Fruit fly (Drosophila melanogaster) whole organism, wandering third instar larva: ENCODE results near the gene CG42781.

Source experiments
- Abd-B ChIP-seq: fragments of >200 bp; optimal IDR thresholded peaks from 2 replicates; lab custom pipeline; 2017; ENCODE audit warnings: missing biosample characterization, missing genetic modification characterization
- CG32264 ChIP-seq: fragments of 200-800 bp; sonication (Bioruptor generic); optimal IDR thresholded peaks from 2 replicates; lab custom pipeline; 2016; ENCODE audit warnings: missing biosample characterization, missing genetic modification characterization
- Hr78 ChIP-seq: fragments of >200 bp; optimal IDR thresholded peaks from 2 replicates; lab custom pipeline; 2017; ENCODE audit warnings: missing biosample characterization, missing genetic modification characterization
- OdsH ChIP-seq: fragments of 200-800 bp; sonication (Bioruptor generic); optimal IDR thresholded peaks from 2 replicates; lab custom pipeline; 2016; ENCODE audit warnings: missing biosample characterization, mild to moderate bottlenecking, missing genetic modification characterization
- br ChIP-seq: fragments of 200-800 bp; sonication (Bioruptor generic); optimal IDR thresholded peaks from 2 replicates; lab custom pipeline; 2016; ENCODE audit warnings: missing biosample characterization, missing genetic modification characterization
- fru ChIP-seq: fragments of 200-800 bp; sonication (Bioruptor generic); optimal IDR thresholded peaks from 3 replicates; lab custom pipeline; 2016; ENCODE audit warnings: missing biosample characterization, mild to moderate bottlenecking, missing genetic modification characterization
- jim ChIP-seq: fragments of 175-275, 200-325 bp; sonication (Bioruptor generic); optimal IDR thresholded peaks from 2 replicates; lab custom pipeline; 2016; ENCODE audit warnings: missing biosample characterization, mild to moderate bottlenecking, missing genetic modification characterization
- lola ChIP-seq: fragments of >200 bp; optimal IDR thresholded peaks from 2 replicates; lab custom pipeline; 2017; ENCODE audit warnings: missing biosample characterization, missing genetic modification characterization
- psq ChIP-seq: fragments of 200-800 bp; sonication (Bioruptor generic); optimal IDR thresholded peaks from 3 replicates; lab custom pipeline; 2017; ENCODE audit warnings: missing biosample characterization, mild to moderate bottlenecking, missing genetic modification characterization, moderate library complexity
- rgr ChIP-seq: fragments of 200-800 bp; sonication (Bioruptor generic); optimal IDR thresholded peaks from 3 replicates; lab custom pipeline; 2016; ENCODE audit warnings: missing biosample characterization, mild to moderate bottlenecking, missing genetic modification characterization
- usp ChIP-seq: fragments of >200 bp; optimal IDR thresholded peaks from 2 replicates; lab custom pipeline; 2017; ENCODE audit warnings: missing biosample characterization, missing genetic modification characterization
- woc ChIP-seq: sonication (Bioruptor generic); optimal IDR thresholded peaks from 2 replicates; lab custom pipeline; 2016; ENCODE audit warnings: missing biosample characterization, mild to moderate bottlenecking, missing genetic modification characterization

- TF ChIP-seq psq (GFP tag; lab: Kevin White, UChicago) (no peak), rgr (GFP tag; lab: Kevin White, UChicago) (no peak), lola (no peak), woc (no peak), CG32264 (GFP tag; lab: Kevin White, UChicago) (no peak), Hr78 (no peak), usp (GFP tag; lab: Kevin White, UChicago) (no peak), Abd-B (no peak), br (GFP tag; lab: Kevin White, UChicago) (no peak), fru (GFP tag; lab: Kevin White, UChicago) (no peak), OdsH (GFP tag; lab: Kevin White, UChicago) (no peak), jim (GFP tag; lab: Kevin White, UChicago) (no peak)
Measured at dm6 chrX:7432393-7432792, 49.6 kb upstream of the CG42781 start.
